Fruit fly (Drosophila melanogaster) whole organism, embryonic: ENCODE data around the gene superdeath.

Experiments used
- Ada2b ChIP-seq: fragments of 200-800 bp; sonication (Bioruptor generic); IDR thresholded peaks from 2 replicates; pipeline ENCODE4 v1.3.6; 2022; ENCODE audit warnings: missing biosample characterization, missing genetic modification characterization
- Atf6 ChIP-seq: fragments of 200-800 bp; sonication (Bioruptor generic); IDR thresholded peaks from 2 replicates; pipeline ENCODE4 v1.3.6; 2022; ENCODE audit warnings: missing biosample characterization, missing genetic modification characterization
- B-H2 ChIP-seq: fragments of 200-800 bp; sonication (Bioruptor generic); optimal IDR thresholded peaks from 2 replicates; lab custom pipeline; 2018; ENCODE audit warnings: missing biosample characterization, mild to moderate bottlenecking, missing genetic modification characterization
- C15 ChIP-seq: fragments of 200-800 bp; sonication (Bioruptor generic); IDR thresholded peaks from 3 replicates; pipeline ENCODE4 v1.3.6; 2022; ENCODE audit warnings: missing biosample characterization, missing genetic modification characterization
- CG10267 ChIP-seq: fragments of 200-800 bp; sonication (Bioruptor generic); optimal IDR thresholded peaks from 2 replicates; lab custom pipeline; 2018; ENCODE audit warnings: missing biosample characterization, mild to moderate bottlenecking, missing genetic modification characterization, moderate library complexity
- CG12659 ChIP-seq: fragments of 200-800 bp; sonication (Bioruptor generic); optimal IDR thresholded peaks from 3 replicates; lab custom pipeline; 2017; ENCODE audit warnings: mild to moderate bottlenecking, missing biosample characterization, missing genetic modification reagents, missing genetic modification characterization
- CG15601 ChIP-seq: fragments of 200-800 bp; sonication (Bioruptor generic); optimal IDR thresholded peaks from 3 replicates; lab custom pipeline; 2019; ENCODE audit warnings: missing biosample characterization, mild to moderate bottlenecking, missing genetic modification characterization, moderate library complexity
- CG1647 ChIP-seq: fragments of 200-800 bp; sonication (Bioruptor generic); optimal IDR thresholded peaks from 3 replicates; lab custom pipeline; 2016; ENCODE audit warnings: missing biosample characterization, missing genetic modification characterization
- CG17361 ChIP-seq: fragments of 200-800 bp; sonication (Bioruptor generic); IDR thresholded peaks from 3 replicates; pipeline ENCODE4 v1.3.6; 2022; ENCODE audit warnings: missing biosample characterization, missing genetic modification characterization
- CG17829 ChIP-seq: fragments of 200-800 bp; optimal IDR thresholded peaks from 2 replicates; lab custom pipeline; 2019; ENCODE audit warnings: missing biosample characterization, mild to moderate bottlenecking, missing genetic modification characterization, moderate library complexity
- CG18476 ChIP-seq: fragments of 200-800 bp; sonication (Bioruptor generic); optimal IDR thresholded peaks from 2 replicates; lab custom pipeline; 2016; ENCODE audit warnings: missing biosample characterization, mild to moderate bottlenecking, missing genetic modification characterization
- CG2120 ChIP-seq: fragments of 200-800 bp; sonication (Bioruptor generic); optimal IDR thresholded peaks from 3 replicates; lab custom pipeline; 2016; ENCODE audit warnings: missing biosample characterization, missing genetic modification characterization
- CG2889 ChIP-seq: fragments of 200-800 bp; sonication (Bioruptor generic); IDR thresholded peaks from 3 replicates; pipeline ENCODE4 v1.3.6; 2022; ENCODE audit warnings: missing biosample characterization, missing genetic modification characterization
- CG3065 ChIP-seq: fragments of 200-800 bp; sonication (Bioruptor generic); optimal IDR thresholded peaks from 2 replicates; lab custom pipeline; 2016; ENCODE audit warnings: missing biosample characterization, missing genetic modification characterization
- CG31441 ChIP-seq: fragments of 200-800 bp; sonication (Bioruptor generic); IDR thresholded peaks from 2 replicates; pipeline ENCODE4 v1.3.6; 2022; ENCODE audit warnings: missing biosample characterization, missing genetic modification characterization
- CG3407 ChIP-seq: fragments of 200-800 bp; sonication (Bioruptor generic); optimal IDR thresholded peaks from 2 replicates; lab custom pipeline; 2018; ENCODE audit warnings: missing biosample characterization, mild to moderate bottlenecking, missing genetic modification characterization
- CG43689 ChIP-seq: fragments of 200-800 bp; sonication (Bioruptor generic); IDR thresholded peaks from 2 replicates; pipeline ENCODE4 v1.3.6; 2022; ENCODE audit warnings: missing biosample characterization, missing genetic modification characterization
- CG4730 ChIP-seq: fragments of 200-800 bp; sonication (Bioruptor generic); IDR thresholded peaks from 2 replicates; pipeline ENCODE4 v1.3.6; 2022; ENCODE audit warnings: missing biosample characterization, missing genetic modification characterization
- CG6175 ChIP-seq: fragments of 200-800 bp; sonication (Bioruptor generic); IDR thresholded peaks from 3 replicates; pipeline ENCODE4 v1.3.6; 2022; ENCODE audit warnings: missing biosample characterization, missing genetic modification characterization
- CG6854 ChIP-seq: fragments of 200-800 bp; sonication (Bioruptor generic); optimal IDR thresholded peaks from 3 replicates; lab custom pipeline; 2017; ENCODE audit warnings: missing biosample characterization, mild to moderate bottlenecking, missing genetic modification characterization
- CG7786 ChIP-seq: fragments of 200-800 bp; sonication (Bioruptor generic); optimal IDR thresholded peaks from 2 replicates; lab custom pipeline; 2016; ENCODE audit warnings: missing biosample characterization, missing genetic modification characterization
- CG8478 ChIP-seq: fragments of >200 bp; optimal IDR thresholded peaks from 2 replicates; lab custom pipeline; 2018
- CG9215 ChIP-seq: fragments of 200-800 bp; sonication (Bioruptor generic); IDR thresholded peaks from 2 replicates; pipeline ENCODE4 v1.3.6; 2022; ENCODE audit warnings: missing biosample characterization, missing genetic modification characterization
- CG9817 ChIP-seq: fragments of 200-800 bp; sonication (Bioruptor generic); optimal IDR thresholded peaks from 2 replicates; lab custom pipeline; 2018; ENCODE audit warnings: missing biosample characterization, mild to moderate bottlenecking, missing genetic modification characterization, moderate library complexity
- CTCF ChIP-seq: fragments of 200-800 bp; sonication (Bioruptor generic); optimal IDR thresholded peaks from 2 replicates; lab custom pipeline; 2017; ENCODE audit warnings: missing biosample characterization, mild to moderate bottlenecking, missing genetic modification characterization, moderate library complexity
- Fer3 ChIP-seq: fragments of 200-800 bp; sonication (Bioruptor generic); optimal IDR thresholded peaks from 2 replicates; lab custom pipeline; 2018; ENCODE audit warnings: missing biosample characterization, mild to moderate bottlenecking, missing genetic modification characterization, moderate library complexity
- Hand ChIP-seq: fragments of 200-800 bp; sonication (Bioruptor generic); optimal IDR thresholded peaks from 2 replicates; lab custom pipeline; 2017; ENCODE audit warnings: mild to moderate bottlenecking, missing biosample characterization, missing genetic modification reagents, missing genetic modification characterization
- Hr78 ChIP-seq, 2 experiments: fragments of 200-800 bp in 1 of 2; fragments of >200 bp in 1 of 2; sonication (Bioruptor generic) in 1 of 2; optimal IDR thresholded peaks; 2 replicates each; lab custom pipeline; 2017 to 2019; ENCODE audit warnings: missing biosample characterization in 2 of 2, missing genetic modification characterization in 2 of 2, mild to moderate bottlenecking in 1 of 2, moderate library complexity in 1 of 2
- Lim3 ChIP-seq: fragments of 200-800 bp; sonication (Bioruptor generic); IDR thresholded peaks from 2 replicates; pipeline ENCODE4 v1.3.6; 2022; ENCODE audit warnings: missing biosample characterization, missing genetic modification characterization
- MBD-R2 ChIP-seq: fragments of 200-800 bp; sonication (Bioruptor generic); IDR thresholded peaks from 2 replicates; pipeline ENCODE4 v1.3.6; 2022; ENCODE audit warnings: missing biosample characterization, missing genetic modification characterization
- MTF-1 ChIP-seq: fragments of 200-800 bp; sonication (Bioruptor generic); optimal IDR thresholded peaks from 2 replicates; lab custom pipeline; 2018; ENCODE audit warnings: missing biosample characterization, mild to moderate bottlenecking, missing genetic modification characterization, borderline replicate concordance
- Med ChIP-seq: fragments of 200-800 bp; sonication (Bioruptor generic); peaks from one replicate; lab custom pipeline; 2016; ENCODE audit warnings: missing biosample characterization, missing genetic modification characterization, mild to moderate bottlenecking, inconsistent platforms, moderate library complexity
- Nf-YB ChIP-seq: fragments of 200-800 bp; sonication (Bioruptor generic); optimal IDR thresholded peaks from 3 replicates; lab custom pipeline; 2019; ENCODE audit warnings: missing biosample characterization, mild to moderate bottlenecking, missing genetic modification characterization, moderate library complexity
- Oaz ChIP-seq: fragments of 200-800 bp; sonication (Bioruptor generic); IDR thresholded peaks from 2 replicates; pipeline ENCODE4 v1.3.6; 2022; ENCODE audit warnings: missing biosample characterization, missing genetic modification characterization
- Ravus ChIP-seq: fragments of 200-800 bp; sonication (Bioruptor generic); IDR thresholded peaks from 2 replicates; pipeline ENCODE4 v1.3.6; 2022; ENCODE audit warnings: missing biosample characterization, missing genetic modification characterization
- Sry-δ ChIP-seq: fragments of 200-800 bp; sonication (Bioruptor generic); optimal IDR thresholded peaks from 2 replicates; lab custom pipeline; 2016; ENCODE audit warnings: missing biosample characterization, missing genetic modification characterization
- bowl ChIP-seq: fragments of 200-800 bp; sonication (Bioruptor generic); IDR thresholded peaks from 2 replicates; pipeline ENCODE4 v1.3.6; 2022; ENCODE audit warnings: missing biosample characterization, missing genetic modification characterization
- cas ChIP-seq: fragments of 200-800 bp; sonication (Bioruptor generic); IDR thresholded peaks from 2 replicates; pipeline ENCODE4 v1.3.6; 2022; ENCODE audit warnings: missing biosample characterization, missing genetic modification characterization
- cg ChIP-seq: fragments of 200-800 bp; sonication (Bioruptor generic); optimal IDR thresholded peaks from 3 replicates; lab custom pipeline; 2019; ENCODE audit warnings: missing biosample characterization, mild to moderate bottlenecking, missing genetic modification characterization, moderate library complexity
- chif ChIP-seq, 2 experiments: fragments of 200-800 bp; sonication (Bioruptor generic); optimal IDR thresholded peaks; 3 replicates each; lab custom pipeline; 2016; ENCODE audit warnings: missing biosample characterization in 2 of 2, missing genetic modification characterization in 2 of 2
- dmrt11E ChIP-seq: fragments of 200-800 bp; sonication (Bioruptor generic); optimal IDR thresholded peaks from 3 replicates; lab custom pipeline; 2018; ENCODE audit warnings: missing biosample characterization, mild to moderate bottlenecking, missing genetic modification characterization, moderate library complexity
- dmrt99B ChIP-seq: fragments of 200-800 bp; sonication (Bioruptor generic); optimal IDR thresholded peaks from 2 replicates; lab custom pipeline; 2018; ENCODE audit warnings: missing biosample characterization, mild to moderate bottlenecking, missing genetic modification characterization, moderate library complexity
- fru ChIP-seq: fragments of >200 bp; optimal IDR thresholded peaks from 2 replicates; lab custom pipeline; 2017
- fu2 ChIP-seq: fragments of 200-800 bp; sonication (Bioruptor generic); optimal IDR thresholded peaks from 2 replicates; lab custom pipeline; 2016; ENCODE audit warnings: missing biosample characterization, missing genetic modification characterization
- h ChIP-seq: fragments of >200 bp; optimal IDR thresholded peaks from 2 replicates; lab custom pipeline; 2017
- hbn ChIP-seq: fragments of 200-800 bp; sonication (Bioruptor generic); IDR thresholded peaks from 2 replicates; pipeline ENCODE4 v1.3.6; 2022; ENCODE audit warnings: missing biosample characterization, missing genetic modification characterization; ENCODE audit not compliant: partially characterized antibody
- jumu ChIP-seq: fragments of 200-800 bp; sonication (Bioruptor generic); optimal IDR thresholded peaks from 3 replicates; lab custom pipeline; 2016; ENCODE audit warnings: missing biosample characterization, missing genetic modification characterization
- lmd ChIP-seq: fragments of 200-800 bp; sonication (Bioruptor generic); IDR thresholded peaks from 2 replicates; pipeline ENCODE4 v1.3.6; 2022; ENCODE audit warnings: missing biosample characterization, missing genetic modification characterization
- onecut ChIP-seq: fragments of 200-800 bp; sonication (Bioruptor generic); IDR thresholded peaks from 2 replicates; pipeline ENCODE4 v1.3.6; 2022; ENCODE audit warnings: missing biosample characterization, missing genetic modification characterization
- slbo ChIP-seq: fragments of 200-800 bp; sonication (Bioruptor generic); IDR thresholded peaks from 2 replicates; pipeline ENCODE4 v1.3.6; 2022; ENCODE audit warnings: missing biosample characterization, missing genetic modification characterization
- tll ChIP-seq, 2 experiments: fragments of 200-800 bp in 1 of 2; fragments of >200 bp in 1 of 2; sonication (Bioruptor generic) in 1 of 2; optimal IDR thresholded peaks; 2 replicates each; lab custom pipeline; 2017 to 2019; ENCODE audit warnings: missing biosample characterization in 2 of 2, missing genetic modification characterization in 2 of 2, mild to moderate bottlenecking in 1 of 2, moderate library complexity in 1 of 2
- tup ChIP-seq: fragments of 200-800 bp; sonication (Bioruptor generic); optimal IDR thresholded peaks from 2 replicates; lab custom pipeline; 2016; ENCODE audit warnings: missing biosample characterization, mild to moderate bottlenecking, missing genetic modification characterization, moderate library complexity
- tx ChIP-seq: fragments of 200-800 bp; sonication (Bioruptor generic); optimal IDR thresholded peaks from 2 replicates; lab custom pipeline; 2016; ENCODE audit warnings: missing biosample characterization, missing genetic modification characterization
- zfh2 ChIP-seq: fragments of 200-800 bp; sonication (Bioruptor generic); optimal IDR thresholded peaks from 2 replicates; lab custom pipeline; 2016; ENCODE audit warnings: missing biosample characterization, missing genetic modification characterization

Gene superdeath

dm6 chr3R:29148072-29148471 is 9.6 kb downstream of the superdeath start, which contains the start of the genes CG11882 and Pglym78 (continued):
- TF ChIP-seq Atf6 (GFP tag; lab: Robert Waterston, UW), result peak; percentile 30; the same call in 1 of the 2 replicates
- TF ChIP-seq CG1647, result peak; percentile 36
- TF ChIP-seq Fer3, result peak; percentile 18
- peak; percentile 23 for TF ChIP-seq CTCF (GFP tag; lab: Kevin White, UChicago)
- TF ChIP-seq CG9215 (GFP tag; lab: Robert Waterston, UW), result no peak
- TF ChIP-seq hbn (GFP tag; lab: Robert Waterston, UW), result peak; percentile 57; the same call in 1 of the 2 replicates
- peak; percentile 21 for TF ChIP-seq CG6854 (GFP tag; lab: Kevin White, UChicago)
- no peak for TF ChIP-seq C15 (GFP tag; lab: Robert Waterston, UW)
- no peak for TF ChIP-seq CG18476 (GFP tag; lab: Kevin White, UChicago)
- no peak for TF ChIP-seq h
- TF ChIP-seq cg (GFP tag; lab: Kevin White, UChicago), result no peak
- TF ChIP-seq CG17829, result peak; percentile 17
- no peak for TF ChIP-seq CG3407 (GFP tag; lab: Kevin White, UChicago)
- TF ChIP-seq CG7786, result peak; percentile 19
- no peak for TF ChIP-seq tup (GFP tag; lab: Kevin White, UChicago)
- peak; percentile 50 for TF ChIP-seq Ada2b (GFP tag; lab: Robert Waterston, UW)
- TF ChIP-seq MBD-R2 (GFP tag; lab: Robert Waterston, UW), result peak; percentile 95
- TF ChIP-seq jumu (GFP tag; lab: Kevin White, UChicago), result peak; percentile 70
- TF ChIP-seq chif (GFP tag; optimal IDR thresholded peaks at IDR 0.05; lab: Kevin White, UChicago), result peak in 1 of 2 experiments; percentile 25
- peak; percentile 93 for TF ChIP-seq Med
- TF ChIP-seq CG31441 (GFP tag; lab: Robert Waterston, UW), result no peak
- TF ChIP-seq Sry-δ (GFP tag; lab: Kevin White, UChicago), result peak; percentile 89
- TF ChIP-seq CG6175 (GFP tag; lab: Robert Waterston, UW), result no peak
- peak; percentile 74 for TF ChIP-seq slbo (GFP tag; lab: Robert Waterston, UW)
- TF ChIP-seq CG9817, result peak; percentile 20
- TF ChIP-seq MTF-1 (GFP tag; lab: Kevin White, UChicago), result peak; percentile 45
- TF ChIP-seq Ravus (GFP tag; lab: Robert Waterston, UW), result no peak
- no peak for TF ChIP-seq fru
- peak; percentile 72 for TF ChIP-seq CG2120 (GFP tag; lab: Kevin White, UChicago)
- peak; percentile 40 for TF ChIP-seq Nf-YB (GFP tag; lab: Kevin White, UChicago)
- no peak for TF ChIP-seq CG17361
- TF ChIP-seq B-H2 (GFP tag; lab: Kevin White, UChicago), result peak; percentile 50
- TF ChIP-seq CG2889 (GFP tag; lab: Robert Waterston, UW), result no peak
- no peak for TF ChIP-seq CG43689 (GFP tag; lab: Robert Waterston, UW)
- peak; percentile 34 for TF ChIP-seq tx
- peak; percentile 20 for TF ChIP-seq CG8478 (lab: Kevin White, UChicago)
- peak; percentile 27 for TF ChIP-seq CG3065
- TF ChIP-seq, all 482 proteins: peak for 228

dm6 chr3R:29151621-29152092 is 13.2 kb downstream of the superdeath start, which contains the start of gene eIF2D:
Gene eIF2D (minus strand): TSS chr3R:29151794.
- TF ChIP-seq CG12659 (GFP tag; lab: Kevin White, UChicago) (peak; percentile 53), dmrt99B (tag; lab: Kevin White, UChicago) (no peak), dmrt11E (tag; lab: Kevin White, UChicago) (peak; percentile 41), onecut (GFP tag; lab: Robert Waterston, UW) (peak; percentile 44), CG4730 (GFP tag; lab: Robert Waterston, UW) (0 out of 2 replicates have a peak, but pooled peaks have one; percentile 35), CG15601 (tag; lab: Kevin White, UChicago) (peak; percentile 32), Oaz (GFP tag; lab: Robert Waterston, UW) (no peak), Hand (no peak), cas (GFP tag; lab: Robert Waterston, UW) (peak; percentile 71), bowl (GFP tag; lab: Robert Waterston, UW) (no peak), lmd (GFP tag; lab: Robert Waterston, UW) (peak; percentile 40; the same call in 1 of the 2 replicates), tll (GFP tag; optimal IDR thresholded peaks at IDR 0.05; lab: Kevin White, UChicago) (no peak), CG10267 (tag; lab: Kevin White, UChicago) (peak; percentile 73), CG2889 (GFP tag; lab: Robert Waterston, UW) (no peak), Lim3 (GFP tag; lab: Robert Waterston, UW) (no peak), fu2 (no peak), zfh2 (peak; percentile 29), Hr78 (GFP tag; optimal IDR thresholded peaks at IDR 0.05; lab: Kevin White, UChicago) (no peak)
